Worm (Caenorhabditis elegans) whole organism, late embryonic: ENCODE measurements around the gene mcm-2.

ENCODE experiments used
- C08G9.2 ChIP-seq: sonication (generic microtip); optimal IDR thresholded peaks from 2 replicates; lab custom pipeline; 2016; ENCODE audit warnings: mild to moderate bottlenecking, missing genetic modification characterization, moderate library complexity, missing compliant biosample characterization
- F13H6.1 ChIP-seq: sonication (generic microtip); optimal IDR thresholded peaks from 2 replicates; lab custom pipeline; 2016; ENCODE audit warnings: missing genetic modification characterization, missing compliant biosample characterization
- K09A11.1 ChIP-seq: sonication (generic microtip); optimal IDR thresholded peaks from 2 replicates; lab custom pipeline; 2017; ENCODE audit warnings: antibody characterized with exemption, mild to moderate bottlenecking, missing genetic modification characterization, missing compliant biosample characterization; ENCODE audit not compliant: insufficient read depth
- T23F11.4 ChIP-seq: fragments of 200-800 bp; sonication (Bioruptor generic); optimal IDR thresholded peaks from 2 replicates; lab custom pipeline; 2018; ENCODE audit warnings: mild to moderate bottlenecking, missing genetic modification characterization, missing compliant biosample characterization
- Y22D7AL.16 ChIP-seq: sonication (generic microtip); optimal IDR thresholded peaks from 2 replicates; lab custom pipeline; 2016; ENCODE audit warnings: missing genetic modification characterization, missing compliant biosample characterization
- ahr-1 ChIP-seq: sonication (generic microtip); optimal IDR thresholded peaks from 2 replicates; lab custom pipeline; 2016; ENCODE audit warnings: missing genetic modification characterization, missing compliant biosample characterization
- ama-1 ChIP-seq: fragments of 150-350 bp; optimal IDR thresholded peaks from 2 replicates; lab custom pipeline; 2014
- ceh-14 ChIP-seq: sonication (generic microtip); optimal IDR thresholded peaks from 2 replicates; lab custom pipeline; 2016; ENCODE audit warnings: missing genotype, missing genetic modification characterization, missing compliant biosample characterization
- ceh-18 ChIP-seq: sonication (generic microtip); optimal IDR thresholded peaks from 2 replicates; lab custom pipeline; 2016; ENCODE audit warnings: missing genetic modification characterization, missing compliant biosample characterization
- ceh-19 ChIP-seq: fragments of 200-800 bp; sonication (Bioruptor generic); optimal IDR thresholded peaks from 2 replicates; lab custom pipeline; 2018; ENCODE audit warnings: mild to moderate bottlenecking, missing genetic modification characterization, missing compliant biosample characterization
- ceh-2 ChIP-seq: sonication (generic microtip); optimal IDR thresholded peaks from 2 replicates; lab custom pipeline; 2016; ENCODE audit warnings: missing genotype, missing genetic modification characterization, missing compliant biosample characterization
- ceh-24 ChIP-seq: sonication (generic microtip); optimal IDR thresholded peaks from 2 replicates; lab custom pipeline; 2016; ENCODE audit warnings: mild to moderate bottlenecking, missing genetic modification characterization, missing compliant biosample characterization
- ceh-30 ChIP-seq: fragments of 150-350 bp; optimal IDR thresholded peaks from 2 replicates; lab custom pipeline; 2014; ENCODE audit warnings: missing biosample characterization, missing genetic modification characterization
- ceh-31 ChIP-seq: sonication (generic microtip); optimal IDR thresholded peaks from 2 replicates; lab custom pipeline; 2016; ENCODE audit warnings: missing genetic modification characterization, missing compliant biosample characterization
- ceh-34 ChIP-seq: sonication (generic microtip); optimal IDR thresholded peaks from 2 replicates; lab custom pipeline; 2016; ENCODE audit warnings: mild to moderate bottlenecking, missing genetic modification characterization, missing compliant biosample characterization
- ceh-45 ChIP-seq: fragments of 200-800 bp; sonication (Bioruptor generic); IDR thresholded peaks from 2 replicates; pipeline ENCODE4 v1.3.6; 2022; ENCODE audit warnings: missing genetic modification reagents, missing genetic modification characterization, missing compliant biosample characterization
- ceh-48 ChIP-seq: sonication (generic microtip); optimal IDR thresholded peaks from 2 replicates; lab custom pipeline; 2016; ENCODE audit warnings: missing genetic modification characterization, inconsistent platforms, missing compliant biosample characterization
- ceh-6 ChIP-seq: fragments of 200-800 bp; sonication (Bioruptor generic); optimal IDR thresholded peaks from 2 replicates; lab custom pipeline; 2018; ENCODE audit warnings: mild to moderate bottlenecking, missing genetic modification characterization, missing compliant biosample characterization
- dmd-4 ChIP-seq: sonication (generic microtip); optimal IDR thresholded peaks from 2 replicates; lab custom pipeline; 2016; ENCODE audit warnings: borderline replicate concordance, missing genetic modification characterization, missing compliant biosample characterization
- dve-1 ChIP-seq: sonication (generic microtip); optimal IDR thresholded peaks from 2 replicates; lab custom pipeline; 2017; ENCODE audit warnings: antibody characterized with exemption, mild to moderate bottlenecking, missing genetic modification characterization, missing compliant biosample characterization
- elt-4 ChIP-seq: sonication (generic microtip); optimal IDR thresholded peaks from 2 replicates; lab custom pipeline; 2016; ENCODE audit warnings: missing genetic modification characterization, missing compliant biosample characterization
- ets-4 ChIP-seq: sonication (generic microtip); optimal IDR thresholded peaks from 2 replicates; lab custom pipeline; 2016; ENCODE audit warnings: missing genetic modification characterization, missing compliant biosample characterization
- eyg-1 ChIP-seq: sonication (generic microtip); optimal IDR thresholded peaks from 2 replicates; lab custom pipeline; 2016; ENCODE audit warnings: missing genotype, missing genetic modification characterization, missing compliant biosample characterization
- fkh-6 ChIP-seq: sonication (generic microtip); optimal IDR thresholded peaks from 2 replicates; lab custom pipeline; 2016; ENCODE audit warnings: missing genetic modification characterization, missing compliant biosample characterization
- hlh-13 ChIP-seq: fragments of 200-800 bp; sonication (Bioruptor generic); optimal IDR thresholded peaks from 2 replicates; lab custom pipeline; 2018; ENCODE audit warnings: mild to moderate bottlenecking, missing genetic modification characterization, missing compliant biosample characterization
- hlh-6 ChIP-seq: sonication (generic microtip); optimal IDR thresholded peaks from 2 replicates; lab custom pipeline; 2016; ENCODE audit warnings: missing genotype, missing genetic modification characterization, missing compliant biosample characterization
- lin-11 ChIP-seq: fragments of 200-800 bp; sonication (Bioruptor generic); optimal IDR thresholded peaks from 2 replicates; lab custom pipeline; 2018; ENCODE audit warnings: mild to moderate bottlenecking, missing genetic modification characterization, missing compliant biosample characterization
- mec-3 ChIP-seq: sonication (generic microtip); optimal IDR thresholded peaks from 2 replicates; lab custom pipeline; 2016; ENCODE audit warnings: borderline replicate concordance, missing genetic modification characterization, missing compliant biosample characterization
- nfya-1 ChIP-seq: sonication (generic microtip); optimal IDR thresholded peaks from 2 replicates; lab custom pipeline; 2017; ENCODE audit warnings: missing genetic modification characterization, mild to moderate bottlenecking, missing compliant biosample characterization, antibody characterized with exemption, moderate library complexity
- nhr-11 ChIP-seq: fragments of 150-350 bp; optimal IDR thresholded peaks from 2 replicates; lab custom pipeline; 2014; ENCODE audit warnings: missing biosample characterization, missing genetic modification characterization
- nhr-232 ChIP-seq: sonication (generic microtip); optimal IDR thresholded peaks from 2 replicates; lab custom pipeline; 2016; ENCODE audit warnings: missing genetic modification characterization, missing compliant biosample characterization
- odd-2 ChIP-seq: sonication (generic microtip); optimal IDR thresholded peaks from 2 replicates; lab custom pipeline; 2017; ENCODE audit warnings: antibody characterized with exemption, mild to moderate bottlenecking, missing genetic modification characterization, missing compliant biosample characterization
- pag-3 ChIP-seq: sonication (generic microtip); optimal IDR thresholded peaks from 2 replicates; lab custom pipeline; 2016; ENCODE audit warnings: missing compliant biosample characterization, missing genetic modification characterization, borderline replicate concordance
- pat-9 ChIP-seq: fragments of 200-800 bp; sonication (Bioruptor generic); optimal IDR thresholded peaks from 2 replicates; lab custom pipeline; 2018; ENCODE audit warnings: mild to moderate bottlenecking, missing genetic modification characterization, moderate library complexity, missing compliant biosample characterization
- pha-4 ChIP-seq: fragments of 150-350 bp; optimal IDR thresholded peaks from 2 replicates; lab custom pipeline; 2018; ENCODE audit warnings: missing biosample characterization, missing genetic modification reagents, missing genetic modification characterization
- ref-2 ChIP-seq: sonication (generic microtip); optimal IDR thresholded peaks from 2 replicates; lab custom pipeline; 2016; ENCODE audit warnings: missing genetic modification characterization, missing compliant biosample characterization
- rnt-1 ChIP-seq: sonication (generic microtip); optimal IDR thresholded peaks from 2 replicates; lab custom pipeline; 2016; ENCODE audit warnings: missing genetic modification characterization, missing compliant biosample characterization
- sdc-2 ChIP-seq: sonication (generic microtip); optimal IDR thresholded peaks from 2 replicates; lab custom pipeline; 2016; ENCODE audit warnings: missing genotype, missing genetic modification characterization, missing compliant biosample characterization
- sox-4 ChIP-seq: sonication (generic microtip); optimal IDR thresholded peaks from 2 replicates; lab custom pipeline; 2017; ENCODE audit warnings: mild to moderate bottlenecking, missing genetic modification characterization, inconsistent platforms, missing compliant biosample characterization
- tbx-7 ChIP-seq: sonication (generic microtip); optimal IDR thresholded peaks from 2 replicates; lab custom pipeline; 2016; ENCODE audit warnings: missing genotype, missing genetic modification characterization, missing compliant biosample characterization
- ttx-3 ChIP-seq: sonication (generic microtip); optimal IDR thresholded peaks from 2 replicates; lab custom pipeline; 2016; ENCODE audit warnings: missing genetic modification reagents, missing genetic modification characterization, missing compliant biosample characterization
- unc-3 ChIP-seq, 2 experiments: fragments of 200-800 bp in 1 of 2; sonication (Bioruptor generic) in 1 of 2; sonication (generic microtip) in 1 of 2; conservative IDR thresholded peaks in 1 of 2; optimal IDR thresholded peaks in 1 of 2; 2 replicates each; pipeline versions ENCODE4 v1.3.6 to Lab custom; 2016 to 2022; ENCODE audit warnings: missing compliant biosample characterization in 2 of 2, missing genetic modification characterization in 2 of 2, missing genetic modification reagents in 1 of 2
- zip-5 ChIP-seq: sonication (generic microtip); optimal IDR thresholded peaks from 2 replicates; lab custom pipeline; 2016; ENCODE audit warnings: missing genetic modification characterization, missing compliant biosample characterization
- ztf-16 ChIP-seq: sonication (generic microtip); optimal IDR thresholded peaks from 2 replicates; lab custom pipeline; 2017; ENCODE audit warnings: missing genetic modification characterization, missing compliant biosample characterization

Gene mcm-2

DNA sequence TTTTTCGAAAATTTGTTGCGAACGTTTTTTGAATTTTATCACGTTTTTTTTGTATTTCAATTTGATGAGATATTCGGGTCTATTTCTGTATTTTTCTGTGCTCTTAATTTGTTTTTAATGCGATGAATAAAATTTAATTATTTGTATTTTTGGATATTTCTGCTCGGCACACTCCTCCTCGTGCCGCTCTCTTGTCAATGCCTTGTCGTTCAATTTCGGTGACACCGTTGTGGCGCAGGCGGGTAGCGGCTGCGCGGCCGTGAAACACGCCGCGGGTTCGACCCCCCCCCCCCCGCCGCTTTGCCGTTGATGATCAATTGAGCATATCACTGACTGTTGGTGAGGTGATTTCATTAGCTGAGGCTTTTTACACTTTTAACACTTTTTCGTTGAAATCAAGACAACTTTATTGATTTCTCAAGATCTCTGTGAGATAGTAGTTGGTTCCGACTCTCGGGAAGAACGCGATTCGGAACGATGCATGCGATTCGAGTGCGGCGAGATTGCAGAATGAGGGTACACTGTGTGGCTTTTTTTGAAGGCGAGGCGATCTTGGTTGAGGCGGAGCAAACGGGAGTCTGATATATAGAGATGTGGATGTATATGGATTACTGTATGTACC, 45.7 kb downstream of the mcm-2 start (continued):
- peak; percentile 100 for TF ChIP-seq ceh-48 (tag; lab: Kevin White, UChicago)
- peak; percentile 100 for TF ChIP-seq hlh-6 (tag; lab: Kevin White, UChicago)
- peak; percentile 88 for TF ChIP-seq ceh-30 (tag; lab: Kevin White, UChicago)
- peak; percentile 99 for TF ChIP-seq ceh-19 (GFP tag; lab: Kevin White, UChicago)
- peak; percentile 97 for TF ChIP-seq ceh-31 (tag; lab: Kevin White, UChicago)
- peak; percentile 99 for TF ChIP-seq F13H6.1 (tag; lab: Kevin White, UChicago)
- peak; percentile 100 for TF ChIP-seq ceh-45 (GFP tag; lab: Robert Waterston, UW)
- peak; percentile 100 for TF ChIP-seq hlh-13 (GFP tag; lab: Kevin White, UChicago)
- peak; percentile 99 for TF ChIP-seq rnt-1 (tag; lab: Kevin White, UChicago)
- TF ChIP-seq nhr-11 (tag; lab: Kevin White, UChicago): no peak
- TF ChIP-seq eyg-1 (tag; lab: Kevin White, UChicago): peak; percentile 99
- peak; percentile 91 for TF ChIP-seq mec-3 (tag; lab: Kevin White, UChicago)
- peak; percentile 100 for TF ChIP-seq ztf-16 (tag; lab: Kevin White, UChicago)
- peak; percentile 89 for TF ChIP-seq odd-2 (tag; lab: Kevin White, UChicago)
- peak; percentile 99 for TF ChIP-seq ahr-1 (tag; lab: Kevin White, UChicago)
- no peak for TF ChIP-seq pha-4 (tag; lab: Kevin White, UChicago)
- peak; percentile 87 for TF ChIP-seq tbx-7 (tag; lab: Kevin White, UChicago)
- peak; percentile 99 for TF ChIP-seq nhr-232 (tag; lab: Kevin White, UChicago)
- peak; percentile 99 for TF ChIP-seq ttx-3 (tag; lab: Kevin White, UChicago)
- peak; percentile 100 for TF ChIP-seq T23F11.4
- TF ChIP-seq ceh-6 (GFP tag; lab: Kevin White, UChicago): peak; percentile 100
- peak; percentile 93 for TF ChIP-seq ets-4 (tag; lab: Kevin White, UChicago)
- TF ChIP-seq pat-9 (tag; lab: Kevin White, UChicago): peak; percentile 100
- peak; percentile 94 for TF ChIP-seq C08G9.2
- peak; percentile 100 for TF ChIP-seq Y22D7AL.16 (tag; lab: Kevin White, UChicago)
- peak; percentile 96 for TF ChIP-seq K09A11.1 (tag; lab: Kevin White, UChicago)
- TF ChIP-seq ama-1: no peak
- TF ChIP-seq dmd-4 (tag; lab: Kevin White, UChicago): peak; percentile 99
- TF ChIP-seq sdc-2 (tag; lab: Kevin White, UChicago): peak; percentile 95
- peak; percentile 98 for TF ChIP-seq fkh-6 (tag; lab: Kevin White, UChicago)
- TF ChIP-seq elt-4 (tag; lab: Kevin White, UChicago): peak; percentile 98
- TF ChIP-seq ceh-24: peak; percentile 100
- TF ChIP-seq sox-4 (tag; lab: Kevin White, UChicago): peak; percentile 100
- TF ChIP-seq unc-3 (GFP tag; conservative IDR thresholded peaks at IDR 0.05; lab: Robert Waterston, UW): peak; percentile 100
- peak; percentile 99 for TF ChIP-seq unc-3 (tag; optimal IDR thresholded peaks at IDR 0.05; lab: Kevin White, UChicago)

DNA sequence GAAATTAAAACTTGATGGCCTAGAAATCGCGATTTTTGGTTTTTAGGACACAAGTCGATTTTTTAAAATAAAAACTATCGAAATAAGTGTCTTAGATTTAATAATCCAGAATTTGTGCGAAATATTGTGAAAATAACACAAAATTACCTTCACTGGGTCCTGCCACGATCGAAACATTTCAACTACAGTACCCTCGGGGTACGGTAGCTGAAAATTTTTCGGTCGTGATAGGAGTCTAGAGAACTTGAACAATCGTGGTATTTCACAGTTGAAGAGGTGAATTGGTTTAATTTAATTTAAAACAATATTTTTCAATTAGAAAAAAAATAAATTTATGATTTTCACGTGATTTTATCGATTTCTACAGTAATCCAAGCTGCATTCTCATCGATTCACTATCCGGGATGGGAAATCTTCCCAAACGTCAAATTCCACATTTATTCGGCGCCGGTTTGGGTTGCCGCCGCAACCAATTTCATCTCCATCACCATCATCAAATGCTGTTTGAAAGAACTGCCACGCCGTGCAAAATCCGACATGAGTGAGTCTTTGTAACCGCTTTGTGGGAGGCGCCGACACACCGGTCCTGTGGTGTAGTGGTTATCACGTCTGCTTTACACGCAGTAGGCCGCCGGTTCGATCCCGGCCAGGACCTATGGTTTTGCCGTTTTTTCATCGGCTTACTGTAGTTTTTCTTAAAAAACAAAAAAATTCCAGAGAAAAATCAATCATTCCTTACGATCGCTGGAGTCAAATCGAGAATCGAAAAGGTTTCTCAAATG, 47.4 kb downstream of the mcm-2 start:
- TF ChIP-seq nhr-232 (tag; lab: Kevin White, UChicago) (peak; percentile 48), ztf-16 (tag; lab: Kevin White, UChicago) (peak; percentile 22), ceh-19 (GFP tag; lab: Kevin White, UChicago) (peak; percentile 49), ceh-14 (tag; lab: Kevin White, UChicago) (peak; percentile 61), pha-4 (tag; lab: Kevin White, UChicago) (no peak), ttx-3 (tag; lab: Kevin White, UChicago) (peak; percentile 42), zip-5 (tag; lab: Kevin White, UChicago) (peak; percentile 2), pat-9 (tag; lab: Kevin White, UChicago) (peak; percentile 60), ref-2 (peak; percentile 63), lin-11 (tag; lab: Kevin White, UChicago) (peak; percentile 22), ceh-34 (tag; lab: Kevin White, UChicago) (peak; percentile 11), dmd-4 (tag; lab: Kevin White, UChicago) (peak; percentile 44), elt-4 (tag; lab: Kevin White, UChicago) (no peak), dve-1 (tag; lab: Kevin White, UChicago) (no peak), nfya-1 (tag; lab: Kevin White, UChicago) (peak; percentile 40), ama-1 (no peak), ceh-18 (tag; lab: Kevin White, UChicago) (peak; percentile 44), ceh-24 (no peak), sdc-2 (tag; lab: Kevin White, UChicago) (peak; percentile 45), ceh-31 (tag; lab: Kevin White, UChicago) (peak; percentile 23), hlh-6 (tag; lab: Kevin White, UChicago) (peak; percentile 53), C08G9.2 (peak; percentile 3), ceh-2 (tag; lab: Kevin White, UChicago) (peak; percentile 19), pag-3 (no peak), unc-3 (GFP tag; conservative IDR thresholded peaks at IDR 0.05; lab: Robert Waterston, UW) (peak; percentile 48; the same call in 1 of the 2 replicates), unc-3 (tag; optimal IDR thresholded peaks at IDR 0.05; lab: Kevin White, UChicago) (no peak), ceh-6 (GFP tag; lab: Kevin White, UChicago) (peak; percentile 60), sox-4 (tag; lab: Kevin White, UChicago) (peak; percentile 66)
